Fruit fly (Drosophila melanogaster): ENCODE data around the gene CG9692.
A peak's percentile ranks its signal among the peaks of the same experiment; 100 is the strongest.

CG9692 gene

DNA sequence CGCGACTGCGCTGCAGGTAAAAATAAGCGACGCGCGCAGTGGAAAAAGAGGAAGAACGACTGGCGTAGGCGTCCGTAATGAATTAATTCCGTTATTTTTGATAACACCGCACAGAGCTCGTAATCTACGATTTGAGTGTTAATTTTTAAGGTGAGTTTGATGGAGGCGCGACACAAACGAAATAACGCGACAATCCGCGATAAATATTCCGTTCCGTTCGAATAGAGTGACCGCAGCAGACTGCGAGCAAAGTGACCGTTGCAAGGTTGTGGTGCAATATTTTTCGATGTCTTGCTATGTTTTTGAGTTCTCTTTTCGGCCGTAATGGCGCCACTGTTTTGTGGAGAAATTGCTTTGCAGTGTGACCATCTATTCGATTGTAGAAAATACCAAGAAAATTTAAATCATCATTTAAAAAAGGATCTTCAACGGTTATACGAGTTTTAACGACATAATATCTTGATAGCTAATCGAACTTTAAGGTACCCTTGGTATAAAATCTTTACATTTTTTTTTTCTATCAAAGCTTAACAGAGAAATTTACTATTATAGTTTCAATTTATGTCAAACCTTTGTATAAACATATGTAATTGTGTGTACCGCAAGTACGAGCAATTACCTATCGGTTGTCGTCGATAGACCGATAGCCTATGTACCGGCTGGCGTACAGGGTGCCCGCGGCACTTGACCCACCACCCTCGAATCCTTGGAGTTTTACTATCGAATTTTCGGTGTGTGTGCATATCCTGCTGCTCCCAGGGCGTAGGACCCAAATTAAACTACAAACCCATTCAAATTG, 6.9 kb downstream of the CG9692 start, which contains the start of the genes CG43954, Lasp and Dab (continued):
- TF ChIP-seq fu2 (GFP tag; optimal IDR thresholded peaks at IDR 0.05) = no peak
- TF ChIP-seq HmgZ (tag; optimal IDR thresholded peaks at IDR 0.05) = peak; percentile 51
- TF ChIP-seq tup (GFP tag; optimal IDR thresholded peaks at IDR 0.05) = no peak
- TF ChIP-seq Awh (GFP tag; IDR thresholded peaks at IDR 0.05) = peak; percentile 9; the same call in 1 of the 2 replicates
- peak; percentile 68 for TF ChIP-seq Atf6 (GFP tag; IDR thresholded peaks at IDR 0.05)
- TF ChIP-seq CG10543 (GFP tag; optimal IDR thresholded peaks at IDR 0.05) = peak; percentile 60
- TF ChIP-seq chinmo (GFP tag; IDR thresholded peaks at IDR 0.05; ENCODE audit: partially characterized antibody) = peak; percentile 99
- no peak; the same call in 2 of the 3 replicates for TF ChIP-seq CG14860 (GFP tag; IDR thresholded peaks at IDR 0.05; ENCODE audit: partially characterized antibody)
- TF ChIP-seq Scr (GFP tag; IDR thresholded peaks at IDR 0.05; ENCODE audit: partially characterized antibody) = no peak; the same call in none of the 2 replicates
- peak; percentile 38 for TF ChIP-seq CG9727 (GFP tag; optimal IDR thresholded peaks at IDR 0.05)
- TF ChIP-seq CG1603 (tag; optimal IDR thresholded peaks at IDR 0.05) = peak; percentile 77
- no peak for TF ChIP-seq sqz (GFP tag; optimal IDR thresholded peaks at IDR 0.05)
- peak; percentile 37; the same call in 1 of the 2 replicates for TF ChIP-seq onecut (GFP tag; IDR thresholded peaks at IDR 0.05)
- peak; percentile 3 for TF ChIP-seq CG10147 (GFP tag; optimal IDR thresholded peaks at IDR 0.05)
- TF ChIP-seq Bgb (GFP tag; IDR thresholded peaks at IDR 0.05; ENCODE audit: partially characterized antibody) = peak; percentile 68
- peak; percentile 14 for TF ChIP-seq salm (tag; optimal IDR thresholded peaks at IDR 0.05)
- peak; percentile 13 for TF ChIP-seq CG6765 (GFP tag; optimal IDR thresholded peaks at IDR 0.05)
- TF ChIP-seq crp (GFP tag; optimal IDR thresholded peaks at IDR 0.05) = peak in 1 of 2 experiments; percentile 68
- TF ChIP-seq CG17385 (GFP tag; optimal IDR thresholded peaks at IDR 0.05) = peak; percentile 82
- TF ChIP-seq CG12744 (GFP tag; optimal IDR thresholded peaks at IDR 0.05) = peak; percentile 36
- peak; percentile 65 for TF ChIP-seq BEAF-32 (GFP tag; optimal IDR thresholded peaks at IDR 0.05)
- peak; percentile 49 for TF ChIP-seq Vsx1 (GFP tag; optimal IDR thresholded peaks at IDR 0.05)
- TF ChIP-seq pros (GFP tag; optimal IDR thresholded peaks at IDR 0.05) = no peak
- TF ChIP-seq CG2120 (GFP tag; optimal IDR thresholded peaks at IDR 0.05) = no peak
- no peak for TF ChIP-seq CG12104 (GFP tag; optimal IDR thresholded peaks at IDR 0.05)
- TF ChIP-seq CG15514 (GFP tag; optimal IDR thresholded peaks at IDR 0.05) = peak; percentile 71
- TF ChIP-seq H2.0 (GFP tag; IDR thresholded peaks at IDR 0.05) = peak; percentile 44; the same call in 1 of the 2 replicates
- TF ChIP-seq Max (GFP tag; optimal IDR thresholded peaks at IDR 0.05) = no peak
- TF ChIP-seq nerfin-2 (GFP tag; IDR thresholded peaks at IDR 0.05; ENCODE audit: partially characterized antibody) = peak; percentile 69
- TF ChIP-seq pan (optimal IDR thresholded peaks at IDR 0.05) = no peak
- TF ChIP-seq pan (GFP tag; optimal IDR thresholded peaks at IDR 0.05 in 1 of 2, IDR thresholded peaks at IDR 0.05 in 1 of 2) = peak in 1 of 2 experiments; percentile 51
- TF ChIP-seq dysf (GFP tag; IDR thresholded peaks at IDR 0.05) = peak; percentile 6; the same call in 1 of the 3 replicates
- no peak for TF ChIP-seq twi (tag; optimal IDR thresholded peaks at IDR 0.05)
- TF ChIP-seq CG33557 (GFP tag; optimal IDR thresholded peaks at IDR 0.05) = peak; percentile 4
- peak; percentile 48 for TF ChIP-seq CG15601 (tag; optimal IDR thresholded peaks at IDR 0.05)
- TF ChIP-seq danr (GFP tag; IDR thresholded peaks at IDR 0.05) = no peak
- TF ChIP-seq CG6854 (GFP tag; optimal IDR thresholded peaks at IDR 0.05) = peak; percentile 59
- no peak for TF ChIP-seq bcd (GFP tag; optimal IDR thresholded peaks at IDR 0.05)
- peak; percentile 35 for TF ChIP-seq phol (tag; optimal IDR thresholded peaks at IDR 0.05)
- peak; percentile 34; the same call in 1 of the 2 replicates for TF ChIP-seq amos (GFP tag; IDR thresholded peaks at IDR 0.05; ENCODE audit: partially characterized antibody)
- peak; percentile 81 for TF ChIP-seq ftz-f1 (GFP tag; optimal IDR thresholded peaks at IDR 0.05)
- peak; percentile 69 for TF ChIP-seq sens (GFP tag)
- no peak for TF ChIP-seq Kr (GFP tag; optimal IDR thresholded peaks at IDR 0.05)
- TF ChIP-seq bbx (GFP tag; IDR thresholded peaks at IDR 0.05; ENCODE audit: partially characterized antibody) = peak; percentile 56
- TF ChIP-seq CG12219 (GFP tag; optimal IDR thresholded peaks at IDR 0.05) = no peak
- TF ChIP-seq knrl (GFP tag; IDR thresholded peaks at IDR 0.05; ENCODE audit: partially characterized antibody) = peak; percentile 47; the same call in 2 of the 3 replicates
- TF ChIP-seq maf-S (GFP tag; optimal IDR thresholded peaks at IDR 0.05) = no peak

Measured in whole organism, embryonic.